Worm (Caenorhabditis elegans) whole organism, late embryonic: Measurements from ENCODE around the gene rpl-9.
A peak's percentile ranks its signal among the peaks of the same experiment; 100 is the strongest.

Source experiments
- C38D4.7 ChIP-seq: fragments of 200-800 bp; sonication (Bioruptor generic); optimal IDR thresholded peaks from 2 replicates; lab custom pipeline; 2018; ENCODE audit warnings: mild to moderate bottlenecking, missing genetic modification characterization, moderate library complexity, missing compliant biosample characterization
- F13H6.1 ChIP-seq: sonication (generic microtip); optimal IDR thresholded peaks from 2 replicates; lab custom pipeline; 2016; ENCODE audit warnings: missing genetic modification characterization, missing compliant biosample characterization
- K02D7.2 ChIP-seq: sonication (generic microtip); optimal IDR thresholded peaks from 2 replicates; lab custom pipeline; 2017; ENCODE audit warnings: mild to moderate bottlenecking, missing genetic modification characterization, missing compliant biosample characterization
- ahr-1 ChIP-seq: sonication (generic microtip); optimal IDR thresholded peaks from 2 replicates; lab custom pipeline; 2016; ENCODE audit warnings: missing genetic modification characterization, missing compliant biosample characterization
- ama-1 ChIP-seq: fragments of 150-350 bp; optimal IDR thresholded peaks from 2 replicates; lab custom pipeline; 2014
- ceh-18 ChIP-seq: sonication (generic microtip); optimal IDR thresholded peaks from 2 replicates; lab custom pipeline; 2016; ENCODE audit warnings: missing genetic modification characterization, missing compliant biosample characterization
- ceh-19 ChIP-seq: fragments of 200-800 bp; sonication (Bioruptor generic); optimal IDR thresholded peaks from 2 replicates; lab custom pipeline; 2018; ENCODE audit warnings: mild to moderate bottlenecking, missing genetic modification characterization, missing compliant biosample characterization
- ceh-24 ChIP-seq: sonication (generic microtip); optimal IDR thresholded peaks from 2 replicates; lab custom pipeline; 2016; ENCODE audit warnings: mild to moderate bottlenecking, missing genetic modification characterization, missing compliant biosample characterization
- ceh-30 ChIP-seq: fragments of 150-350 bp; optimal IDR thresholded peaks from 2 replicates; lab custom pipeline; 2014; ENCODE audit warnings: missing biosample characterization, missing genetic modification characterization
- ceh-34 ChIP-seq: sonication (generic microtip); optimal IDR thresholded peaks from 2 replicates; lab custom pipeline; 2016; ENCODE audit warnings: mild to moderate bottlenecking, missing genetic modification characterization, missing compliant biosample characterization
- ceh-6 ChIP-seq: fragments of 200-800 bp; sonication (Bioruptor generic); optimal IDR thresholded peaks from 2 replicates; lab custom pipeline; 2018; ENCODE audit warnings: mild to moderate bottlenecking, missing genetic modification characterization, missing compliant biosample characterization
- ceh-9 ChIP-seq: sonication (generic microtip); optimal IDR thresholded peaks from 2 replicates; lab custom pipeline; 2016; ENCODE audit warnings: mild to moderate bottlenecking, missing genetic modification characterization, inconsistent platforms, missing compliant biosample characterization
- eyg-1 ChIP-seq: sonication (generic microtip); optimal IDR thresholded peaks from 2 replicates; lab custom pipeline; 2016; ENCODE audit warnings: missing genotype, missing genetic modification characterization, missing compliant biosample characterization
- fkh-10 ChIP-seq: fragments of 150-350 bp; optimal IDR thresholded peaks from 2 replicates; lab custom pipeline; 2014; ENCODE audit warnings: missing biosample characterization, missing genetic modification reagents, missing genetic modification characterization
- fkh-6 ChIP-seq: sonication (generic microtip); optimal IDR thresholded peaks from 2 replicates; lab custom pipeline; 2016; ENCODE audit warnings: missing genetic modification characterization, missing compliant biosample characterization
- gmeb-2 ChIP-seq: sonication (generic microtip); optimal IDR thresholded peaks from 2 replicates; lab custom pipeline; 2016; ENCODE audit warnings: missing genetic modification characterization, inconsistent platforms, missing compliant biosample characterization
- hlh-13 ChIP-seq: fragments of 200-800 bp; sonication (Bioruptor generic); optimal IDR thresholded peaks from 2 replicates; lab custom pipeline; 2018; ENCODE audit warnings: mild to moderate bottlenecking, missing genetic modification characterization, missing compliant biosample characterization
- hlh-15 ChIP-seq: sonication (generic microtip); optimal IDR thresholded peaks from 2 replicates; lab custom pipeline; 2016; ENCODE audit warnings: missing genetic modification characterization, missing compliant biosample characterization
- hlh-30 ChIP-seq: sonication (generic microtip); optimal IDR thresholded peaks from 2 replicates; lab custom pipeline; 2017; ENCODE audit warnings: antibody characterized with exemption, missing genetic modification characterization, missing compliant biosample characterization; ENCODE audit not compliant: insufficient read depth
- hlh-8 ChIP-seq: sonication (generic microtip); optimal IDR thresholded peaks from 2 replicates; lab custom pipeline; 2016; ENCODE audit warnings: missing genotype, missing genetic modification characterization, missing compliant biosample characterization
- nfya-1 ChIP-seq: sonication (generic microtip); optimal IDR thresholded peaks from 2 replicates; lab custom pipeline; 2017; ENCODE audit warnings: missing genetic modification characterization, mild to moderate bottlenecking, missing compliant biosample characterization, antibody characterized with exemption, moderate library complexity
- nhr-11 ChIP-seq: fragments of 150-350 bp; optimal IDR thresholded peaks from 2 replicates; lab custom pipeline; 2014; ENCODE audit warnings: missing biosample characterization, missing genetic modification characterization
- nhr-232 ChIP-seq: sonication (generic microtip); optimal IDR thresholded peaks from 2 replicates; lab custom pipeline; 2016; ENCODE audit warnings: missing genetic modification characterization, missing compliant biosample characterization
- npax-4 ChIP-seq: sonication (generic microtip); optimal IDR thresholded peaks from 2 replicates; lab custom pipeline; 2016; ENCODE audit warnings: missing genetic modification characterization, missing compliant biosample characterization
- pax-1 ChIP-seq: fragments of 150-350 bp; optimal IDR thresholded peaks from 2 replicates; lab custom pipeline; 2014; ENCODE audit warnings: missing biosample characterization, missing genetic modification characterization
- pqm-1 ChIP-seq: sonication (generic microtip); optimal IDR thresholded peaks from 2 replicates; lab custom pipeline; 2016; ENCODE audit warnings: missing genetic modification characterization, missing compliant biosample characterization
- pros-1 ChIP-seq: fragments of 150-350 bp; optimal IDR thresholded peaks from 2 replicates; lab custom pipeline; 2014; ENCODE audit warnings: missing biosample characterization, missing genetic modification reagents, missing genetic modification characterization
- ref-2 ChIP-seq: sonication (generic microtip); optimal IDR thresholded peaks from 2 replicates; lab custom pipeline; 2016; ENCODE audit warnings: missing genetic modification characterization, missing compliant biosample characterization
- rnt-1 ChIP-seq: sonication (generic microtip); optimal IDR thresholded peaks from 2 replicates; lab custom pipeline; 2016; ENCODE audit warnings: missing genetic modification characterization, missing compliant biosample characterization
- sdc-2 ChIP-seq: sonication (generic microtip); optimal IDR thresholded peaks from 2 replicates; lab custom pipeline; 2016; ENCODE audit warnings: missing genotype, missing genetic modification characterization, missing compliant biosample characterization
- sox-4 ChIP-seq: sonication (generic microtip); optimal IDR thresholded peaks from 2 replicates; lab custom pipeline; 2017; ENCODE audit warnings: mild to moderate bottlenecking, missing genetic modification characterization, inconsistent platforms, missing compliant biosample characterization
- syd-9 ChIP-seq: sonication (generic microtip); optimal IDR thresholded peaks from 2 replicates; lab custom pipeline; 2016; ENCODE audit warnings: mild to moderate bottlenecking, missing genetic modification characterization, moderate library complexity, missing compliant biosample characterization
- tbx-7 ChIP-seq: sonication (generic microtip); optimal IDR thresholded peaks from 2 replicates; lab custom pipeline; 2016; ENCODE audit warnings: missing genotype, missing genetic modification characterization, missing compliant biosample characterization
- unc-42 ChIP-seq: sonication (generic microtip); optimal IDR thresholded peaks from 2 replicates; lab custom pipeline; 2016; ENCODE audit warnings: missing genotype, missing genetic modification characterization, missing compliant biosample characterization
- unc-55 ChIP-seq: sonication (generic microtip); optimal IDR thresholded peaks from 2 replicates; lab custom pipeline; 2017; ENCODE audit warnings: missing biosample characterization, missing genetic modification reagents, missing genetic modification characterization
- unc-86 ChIP-seq: sonication (generic microtip); optimal IDR thresholded peaks from 2 replicates; lab custom pipeline; 2016; ENCODE audit warnings: missing genetic modification characterization, missing compliant biosample characterization

The rpl-9 gene

ce11 chrIII:7536559-7536958 is 36.1 kb downstream of the rpl-9 start, which contains the start of gene lin-39:
Gene lin-39 (minus strand): TSS chrIII:7536632.
- TF ChIP-seq sdc-2 (tag; lab: Kevin White, UChicago) (no peak), ceh-34 (tag; lab: Kevin White, UChicago) (no peak), ceh-19 (no peak), C38D4.7 (GFP tag; lab: Kevin White, UChicago) (no peak), hlh-13 (GFP tag; lab: Kevin White, UChicago) (no peak)

- no peak for TF ChIP-seq ceh-24
- TF ChIP-seq eyg-1 (tag; lab: Kevin White, UChicago): no peak
- TF ChIP-seq ahr-1 (tag; lab: Kevin White, UChicago): no peak
- TF ChIP-seq syd-9: no peak
- no peak for TF ChIP-seq hlh-15 (tag; lab: Kevin White, UChicago)
- TF ChIP-seq hlh-13 (GFP tag; lab: Kevin White, UChicago): no peak
- no peak for TF ChIP-seq npax-4 (tag; lab: Kevin White, UChicago)
- no peak for TF ChIP-seq nhr-232 (tag; lab: Kevin White, UChicago)
- TF ChIP-seq gmeb-2: no peak
- TF ChIP-seq rnt-1: no peak
- TF ChIP-seq ceh-6 (GFP tag; lab: Kevin White, UChicago): no peak
- no peak for TF ChIP-seq K02D7.2 (tag; lab: Kevin White, UChicago)
- TF ChIP-seq ceh-19: no peak
- TF ChIP-seq fkh-10: no peak
- no peak for TF ChIP-seq pros-1 (tag; lab: Kevin White, UChicago)
- TF ChIP-seq sdc-2 (tag; lab: Kevin White, UChicago): no peak
- TF ChIP-seq ceh-9: no peak
- no peak for TF ChIP-seq hlh-8 (tag; lab: Kevin White, UChicago)
Observed at ce11 chrIII:7535347-7535746, 37.3 kb downstream of the rpl-9 start.

ce11 chrIII:7534648-7535047 is 38.0 kb downstream of the rpl-9 start:
- TF ChIP-seq fkh-6 (tag; lab: Kevin White, UChicago): no peak
- TF ChIP-seq ref-2 (tag; lab: Kevin White, UChicago): peak; percentile 44
- TF ChIP-seq pqm-1 (tag; lab: Kevin White, UChicago): no peak
- peak; percentile 94 for TF ChIP-seq unc-55 (GFP tag; lab: Kevin White, UChicago)
- no peak for TF ChIP-seq F13H6.1 (tag; lab: Kevin White, UChicago)
- no peak for TF ChIP-seq pax-1 (tag; lab: Kevin White, UChicago)
- TF ChIP-seq hlh-30 (tag; lab: Kevin White, UChicago): no peak
- peak; percentile 95 for TF ChIP-seq nfya-1
- peak; percentile 12 for TF ChIP-seq rnt-1
- TF ChIP-seq hlh-15 (tag; lab: Kevin White, UChicago): no peak
- TF ChIP-seq ceh-30 (tag; lab: Kevin White, UChicago): no peak

- TF ChIP-seq ceh-18 (tag; lab: Kevin White, UChicago) (no peak), sox-4 (tag; lab: Kevin White, UChicago) (no peak), unc-86 (tag; lab: Kevin White, UChicago) (no peak), nfya-1 (no peak), nhr-11 (tag; lab: Kevin White, UChicago) (no peak), C38D4.7 (GFP tag; lab: Kevin White, UChicago) (no peak), rnt-1 (no peak), unc-42 (no peak), tbx-7 (tag; lab: Kevin White, UChicago) (no peak), ama-1 (lab: Kevin White, UChicago) (no peak)
Observed at ce11 chrIII:7533012-7533411, 39.6 kb downstream of the rpl-9 start.

ce11 chrIII:7531385-7531784 is 41.2 kb downstream of the rpl-9 start:
- TF ChIP-seq hlh-13 (GFP tag; lab: Kevin White, UChicago): no peak
- TF ChIP-seq unc-55 (GFP tag; lab: Kevin White, UChicago): peak; percentile 80
- TF ChIP-seq, all 69 proteins: peak for 1
